Fruit fly (Drosophila melanogaster) whole organism, embryonic: ENCODE measurements around the gene Muc14A.

Source experiments
- Ada2b ChIP-seq: fragments of 200-800 bp; sonication (Bioruptor generic); IDR thresholded peaks from 2 replicates; pipeline ENCODE4 v1.3.6; 2022; ENCODE audit warnings: missing biosample characterization, missing genetic modification characterization
- Antp ChIP-seq: fragments of 200-800 bp; sonication (Bioruptor generic); optimal IDR thresholded peaks from 3 replicates; lab custom pipeline; 2016; ENCODE audit warnings: missing biosample characterization, missing genetic modification characterization
- B-H1 ChIP-seq: fragments of 200-800 bp; sonication (Bioruptor generic); IDR thresholded peaks from 3 replicates; pipeline ENCODE4 v1.3.6; 2022; ENCODE audit warnings: missing biosample characterization, missing genetic modification characterization
- BEAF-32 ChIP-seq: fragments of 200-800 bp; sonication (Bioruptor generic); optimal IDR thresholded peaks from 3 replicates; lab custom pipeline; 2017; ENCODE audit warnings: missing biosample characterization, missing genetic modification characterization, mild to moderate bottlenecking, moderate library complexity, missing genetic modification reagents
- Bdp1 ChIP-seq: fragments of 200-800 bp; sonication (Bioruptor generic); optimal IDR thresholded peaks from 3 replicates; lab custom pipeline; 2016; ENCODE audit warnings: missing biosample characterization, missing genetic modification characterization
- CG12155 ChIP-seq: fragments of 200-800 bp; sonication (Bioruptor generic); optimal IDR thresholded peaks from 3 replicates; lab custom pipeline; 2016; ENCODE audit warnings: missing biosample characterization, missing genetic modification characterization
- CG12219 ChIP-seq: fragments of 200-800 bp; sonication (Bioruptor generic); optimal IDR thresholded peaks from 3 replicates; lab custom pipeline; 2018; ENCODE audit warnings: missing biosample characterization, mild to moderate bottlenecking, missing genetic modification characterization
- CG12659 ChIP-seq: fragments of 200-800 bp; sonication (Bioruptor generic); optimal IDR thresholded peaks from 3 replicates; lab custom pipeline; 2017; ENCODE audit warnings: mild to moderate bottlenecking, missing biosample characterization, missing genetic modification reagents, missing genetic modification characterization
- CG12942 ChIP-seq: fragments of 200-800 bp; sonication (Bioruptor generic); optimal IDR thresholded peaks from 3 replicates; lab custom pipeline; 2016; ENCODE audit warnings: missing biosample characterization, missing genetic modification characterization
- CG13894 ChIP-seq: fragments of 200-800 bp; sonication (Bioruptor generic); optimal IDR thresholded peaks from 3 replicates; lab custom pipeline; 2018; ENCODE audit warnings: missing biosample characterization, mild to moderate bottlenecking, missing genetic modification characterization, moderate library complexity
- CG1647 ChIP-seq: fragments of 200-800 bp; sonication (Bioruptor generic); optimal IDR thresholded peaks from 3 replicates; lab custom pipeline; 2016; ENCODE audit warnings: missing biosample characterization, missing genetic modification characterization
- CG17328 ChIP-seq: fragments of 200-800 bp; sonication (Bioruptor generic); IDR thresholded peaks from 2 replicates; pipeline ENCODE4 v1.3.6; 2022; ENCODE audit warnings: missing biosample characterization, missing genetic modification characterization
- CG17912 ChIP-seq: fragments of 200-800 bp; sonication (Bioruptor generic); optimal IDR thresholded peaks from 2 replicates; lab custom pipeline; 2018; ENCODE audit warnings: missing biosample characterization, mild to moderate bottlenecking, missing genetic modification characterization
- CG2120 ChIP-seq: fragments of 200-800 bp; sonication (Bioruptor generic); optimal IDR thresholded peaks from 3 replicates; lab custom pipeline; 2016; ENCODE audit warnings: missing biosample characterization, missing genetic modification characterization
- CG2199 ChIP-seq: fragments of 200-800 bp; sonication (Bioruptor generic); IDR thresholded peaks from 3 replicates; pipeline ENCODE4 v1.3.6; 2022; ENCODE audit warnings: missing biosample characterization, missing genetic modification characterization
- CG2875 ChIP-seq: fragments of 200-800 bp; sonication (Bioruptor generic); optimal IDR thresholded peaks from 2 replicates; lab custom pipeline; 2017; ENCODE audit warnings: missing biosample characterization, mild to moderate bottlenecking, missing genetic modification characterization, missing genetic modification reagents
- CG3281 ChIP-seq: fragments of 200-800 bp; sonication (Bioruptor generic); optimal IDR thresholded peaks from 3 replicates; lab custom pipeline; 2017; ENCODE audit warnings: missing biosample characterization, mild to moderate bottlenecking, missing genetic modification characterization
- CG4360 ChIP-seq: fragments of 200-800 bp; sonication (Bioruptor generic); IDR thresholded peaks from 2 replicates; pipeline ENCODE4 v1.3.6; 2022; ENCODE audit warnings: missing biosample characterization, missing genetic modification characterization
- CG5953 ChIP-seq: fragments of 200-800 bp; sonication (Bioruptor generic); IDR thresholded peaks from 2 replicates; pipeline ENCODE4 v1.3.6; 2022; ENCODE audit warnings: missing biosample characterization, missing genetic modification characterization
- CG7745 ChIP-seq: fragments of 200-800 bp; sonication (Bioruptor generic); optimal IDR thresholded peaks from 2 replicates; lab custom pipeline; 2018; ENCODE audit warnings: missing biosample characterization, mild to moderate bottlenecking, missing genetic modification characterization, moderate library complexity
- CG7786 ChIP-seq: fragments of 200-800 bp; sonication (Bioruptor generic); optimal IDR thresholded peaks from 2 replicates; lab custom pipeline; 2016; ENCODE audit warnings: missing biosample characterization, missing genetic modification characterization
- CrebB ChIP-seq: fragments of 200-800 bp; sonication (Bioruptor generic); optimal IDR thresholded peaks from 3 replicates; lab custom pipeline; 2018; ENCODE audit warnings: missing biosample characterization, mild to moderate bottlenecking, missing genetic modification characterization
- D19A ChIP-seq: fragments of 200-800 bp; optimal IDR thresholded peaks from 3 replicates; lab custom pipeline; 2019; ENCODE audit warnings: missing biosample characterization, mild to moderate bottlenecking, missing genetic modification characterization, moderate library complexity
- E2f2 ChIP-seq: fragments of 200-800 bp; sonication (Bioruptor generic); IDR thresholded peaks from 2 replicates; pipeline ENCODE4 v1.3.6; 2022; ENCODE audit warnings: missing biosample characterization, missing genetic modification characterization
- Ets65A ChIP-seq: fragments of 200-800 bp; sonication (Bioruptor generic); peaks from one replicate; lab custom pipeline; 2016; ENCODE audit warnings: missing biosample characterization, missing genetic modification characterization
- Sin3A ChIP-seq: fragments of >200 bp; optimal IDR thresholded peaks from 2 replicates; lab custom pipeline; 2018
- Sry-δ ChIP-seq: fragments of 200-800 bp; sonication (Bioruptor generic); optimal IDR thresholded peaks from 2 replicates; lab custom pipeline; 2016; ENCODE audit warnings: missing biosample characterization, missing genetic modification characterization
- ash1 ChIP-seq: fragments of 200-800 bp; sonication (Bioruptor generic); optimal IDR thresholded peaks from 2 replicates; lab custom pipeline; 2018; ENCODE audit warnings: missing biosample characterization, mild to moderate bottlenecking, missing genetic modification characterization
- bbx ChIP-seq: fragments of 200-800 bp; sonication (Bioruptor generic); IDR thresholded peaks from 2 replicates; pipeline ENCODE4 v1.3.6; 2022; ENCODE audit warnings: missing biosample characterization, missing genetic modification characterization; ENCODE audit not compliant: partially characterized antibody
- bcd ChIP-seq: fragments of 200-800 bp; sonication (Bioruptor generic); optimal IDR thresholded peaks from 2 replicates; lab custom pipeline; 2017; ENCODE audit warnings: missing biosample characterization, mild to moderate bottlenecking, missing genetic modification characterization
- chif ChIP-seq, 2 experiments: fragments of 200-800 bp; sonication (Bioruptor generic); optimal IDR thresholded peaks; 3 replicates each; lab custom pipeline; 2016; ENCODE audit warnings: missing biosample characterization in 2 of 2, missing genetic modification characterization in 2 of 2
- dimm ChIP-seq: fragments of 200-800 bp; sonication (Bioruptor generic); IDR thresholded peaks from 2 replicates; pipeline ENCODE4 v1.3.6; 2022; ENCODE audit warnings: missing biosample characterization, missing genetic modification characterization
- dmrt11E ChIP-seq: fragments of 200-800 bp; sonication (Bioruptor generic); optimal IDR thresholded peaks from 3 replicates; lab custom pipeline; 2018; ENCODE audit warnings: missing biosample characterization, mild to moderate bottlenecking, missing genetic modification characterization, moderate library complexity
- dysf ChIP-seq: fragments of 200-800 bp; sonication (Bioruptor generic); IDR thresholded peaks from 3 replicates; pipeline ENCODE4 v1.3.6; 2022; ENCODE audit warnings: missing biosample characterization, missing genetic modification characterization
- gcm2 ChIP-seq: fragments of 200-800 bp; sonication (Bioruptor generic); optimal IDR thresholded peaks from 2 replicates; lab custom pipeline; 2016; ENCODE audit warnings: missing biosample characterization, missing genetic modification characterization
- gt ChIP-seq: fragments of 200-800 bp; sonication (Bioruptor generic); IDR thresholded peaks from 2 replicates; pipeline ENCODE4 v1.3.6; 2022; ENCODE audit warnings: missing biosample characterization, missing genetic modification characterization
- her ChIP-seq: fragments of 200-800 bp; sonication (Bioruptor generic); optimal IDR thresholded peaks from 2 replicates; lab custom pipeline; 2016; ENCODE audit warnings: missing biosample characterization, missing genetic modification characterization
- jumu ChIP-seq: fragments of 200-800 bp; sonication (Bioruptor generic); optimal IDR thresholded peaks from 3 replicates; lab custom pipeline; 2016; ENCODE audit warnings: missing biosample characterization, missing genetic modification characterization
- mld ChIP-seq: fragments of 200-800 bp; sonication (Bioruptor generic); IDR thresholded peaks from 3 replicates; pipeline ENCODE4 v1.3.6; 2022; ENCODE audit warnings: missing biosample characterization, missing genetic modification characterization; ENCODE audit not compliant: partially characterized antibody
- nom ChIP-seq: fragments of 200-800 bp; sonication (Bioruptor generic); optimal IDR thresholded peaks from 2 replicates; lab custom pipeline; 2017; ENCODE audit warnings: missing biosample characterization, missing genetic modification characterization, mild to moderate bottlenecking, moderate library complexity, missing genetic modification reagents
- org-1 ChIP-seq: fragments of 200-800 bp; sonication (Bioruptor generic); optimal IDR thresholded peaks from 2 replicates; lab custom pipeline; 2017; ENCODE audit warnings: missing biosample characterization, missing genetic modification characterization
- pfk ChIP-seq: fragments of 200-800 bp; sonication (Bioruptor generic); optimal IDR thresholded peaks from 2 replicates; lab custom pipeline; 2018; ENCODE audit warnings: missing biosample characterization, mild to moderate bottlenecking, missing genetic modification characterization, moderate library complexity
- pum ChIP-seq: fragments of 200-800 bp; sonication (Bioruptor generic); optimal IDR thresholded peaks from 2 replicates; lab custom pipeline; 2016; ENCODE audit warnings: missing biosample characterization, missing genetic modification characterization
- sc ChIP-seq, 3 experiments: fragments of >200 bp in 2 of 3; fragments of 200-800 bp in 1 of 3; sonication (Bioruptor generic) in 1 of 3; optimal IDR thresholded peaks; 2 replicates in 2 of 3; 3 replicates in 1 of 3; lab custom pipeline; 2017; ENCODE audit warnings: mild to moderate bottlenecking in 1 of 3, missing biosample characterization in 1 of 3, missing genetic modification characterization in 1 of 3, missing genetic modification reagents in 1 of 3
- schlank ChIP-seq: fragments of 200-800 bp; sonication (Bioruptor generic); optimal IDR thresholded peaks from 2 replicates; lab custom pipeline; 2018; ENCODE audit warnings: missing biosample characterization, mild to moderate bottlenecking, missing genetic modification characterization
- sima ChIP-seq: fragments of 200-800 bp; sonication (Bioruptor generic); optimal IDR thresholded peaks from 2 replicates; lab custom pipeline; 2016; ENCODE audit warnings: missing biosample characterization, missing genetic modification characterization
- sisA ChIP-seq: fragments of 200-800 bp; sonication (Bioruptor generic); IDR thresholded peaks from 2 replicates; pipeline ENCODE4 v1.3.6; 2022; ENCODE audit warnings: missing biosample characterization, missing genetic modification characterization
- so ChIP-seq: fragments of 200-800 bp; sonication (Bioruptor generic); IDR thresholded peaks from 3 replicates; pipeline ENCODE4 v1.3.6; 2022; ENCODE audit warnings: missing biosample characterization, missing genetic modification characterization
- yki ChIP-seq: fragments of >200 bp; optimal IDR thresholded peaks from 3 replicates; lab custom pipeline; 2018
- zen ChIP-seq: fragments of 200-800 bp; sonication (Bioruptor generic); optimal IDR thresholded peaks from 3 replicates; lab custom pipeline; 2018; ENCODE audit warnings: missing biosample characterization, mild to moderate bottlenecking, missing genetic modification characterization, moderate library complexity

Muc14A gene

dm6 chrX:16104738-16105426 lies 96.0 kb downstream of the Muc14A start, which contains the start of the genes CG42353 and CG42354 (continued):
- TF ChIP-seq org-1 (GFP tag; lab: Kevin White, UChicago) (peak; percentile 93), CG3281 (GFP tag; lab: Kevin White, UChicago) (peak; percentile 95), yki (lab: Kevin White, UChicago) (no peak), CG5953 (peak; percentile 86), CG17328 (GFP tag; lab: Robert Waterston, UW) (peak; percentile 93), sisA (GFP tag; lab: Robert Waterston, UW) (peak; percentile 94), CG12155 (peak; percentile 92), D19A (tag; lab: Kevin White, UChicago) (peak; percentile 94), chif (GFP tag; optimal IDR thresholded peaks at IDR 0.05; lab: Kevin White, UChicago) (peak; percentile 94 to 97), B-H1 (peak; percentile 89), CG2120 (peak; percentile 96), zen (tag; lab: Kevin White, UChicago) (peak; percentile 97), CG17912 (peak; percentile 81), her (GFP tag; lab: Kevin White, UChicago) (peak; percentile 86), jumu (GFP tag; lab: Kevin White, UChicago) (peak; percentile 45), schlank (tag; lab: Kevin White, UChicago) (peak; percentile 71), dmrt11E (peak; percentile 99), bcd (GFP tag; lab: Kevin White, UChicago) (peak; percentile 97), CG12219 (peak; percentile 96), sima (GFP tag; lab: Kevin White, UChicago) (peak; percentile 36), pfk (GFP tag; lab: Kevin White, UChicago) (peak; percentile 43), mld (GFP tag; lab: Robert Waterston, UW) (peak; percentile 49; the same call in 1 of the 3 replicates), CG12942 (GFP tag; lab: Kevin White, UChicago) (peak; percentile 93), pum (GFP tag; lab: Kevin White, UChicago) (peak; percentile 68), CG7786 (GFP tag; lab: Kevin White, UChicago) (peak; percentile 93), gcm2 (GFP tag; lab: Kevin White, UChicago) (peak; percentile 90), BEAF-32 (GFP tag; lab: Kevin White, UChicago) (peak; percentile 15), so (GFP tag; lab: Robert Waterston, UW) (peak; percentile 94), Ada2b (GFP tag; lab: Robert Waterston, UW) (peak; percentile 92), CG2199 (peak; percentile 84; the same call in 2 of the 3 replicates), Antp (GFP tag; lab: Kevin White, UChicago) (peak; percentile 67), bbx (GFP tag; lab: Robert Waterston, UW) (peak; percentile 66), Sry-δ (peak; percentile 58), Sin3A (lab: Kevin White, UChicago) (no peak), CG13894 (tag; lab: Kevin White, UChicago) (peak; percentile 94), E2f2 (GFP tag; lab: Robert Waterston, UW) (peak; percentile 76), CG4360 (GFP tag; lab: Robert Waterston, UW) (peak; percentile 43), CG1647 (GFP tag; lab: Kevin White, UChicago) (peak; percentile 92), CrebB (tag; lab: Kevin White, UChicago) (peak; percentile 94), CG12659 (GFP tag; lab: Kevin White, UChicago) (peak; percentile 96), nom (GFP tag; lab: Kevin White, UChicago) (peak; percentile 91), Bdp1 (GFP tag; lab: Kevin White, UChicago) (peak; percentile 92), CG2875 (GFP tag; lab: Kevin White, UChicago) (peak; percentile 93), Ets65A (peak; percentile 95), dimm (GFP tag; lab: Robert Waterston, UW) (peak; percentile 86), gt (peak; percentile 91), sc (optimal IDR thresholded peaks at IDR 0.05; lab: Kevin White, UChicago) (no peak), sc (GFP tag; optimal IDR thresholded peaks at IDR 0.05; lab: Kevin White, UChicago) (peak; percentile 96), dysf (GFP tag; lab: Robert Waterston, UW) (peak; percentile 97), CG7745 (tag; lab: Kevin White, UChicago) (peak; percentile 47), ash1 (GFP tag; lab: Kevin White, UChicago) (peak; percentile 37)
